Worm (Caenorhabditis elegans) whole organism, mixed stage, embryonic: Measurements from ENCODE around the gene R02D5.3.

Source experiments
- blmp-1 ChIP-seq: fragments of 150-350 bp; optimal IDR thresholded peaks from 2 replicates; lab custom pipeline; 2014; ENCODE audit warnings: missing biosample characterization, missing genetic modification characterization
- ceh-43 ChIP-seq: fragments of 200-800 bp; sonication (Bioruptor generic); optimal IDR thresholded peaks from 2 replicates; lab custom pipeline; 2018; ENCODE audit warnings: mild to moderate bottlenecking, missing genetic modification characterization, moderate library complexity, missing compliant biosample characterization
- ces-1 ChIP-seq: fragments of 150-350 bp; optimal IDR thresholded peaks from 2 replicates; lab custom pipeline; 2014; ENCODE audit warnings: missing biosample characterization, missing genetic modification reagents, missing genetic modification characterization
- elt-1 ChIP-seq: sonication (generic microtip); optimal IDR thresholded peaks from 2 replicates; lab custom pipeline; 2017; ENCODE audit warnings: missing genetic modification characterization, mild to moderate bottlenecking, missing compliant biosample characterization, antibody characterized with exemption, moderate library complexity, borderline replicate concordance; ENCODE audit not compliant: insufficient read depth
- lsy-2 ChIP-seq: fragments of 150-350 bp; optimal IDR thresholded peaks from 2 replicates; lab custom pipeline; 2014; ENCODE audit warnings: missing biosample characterization, missing genetic modification characterization
- nhr-12 ChIP-seq: fragments of 150-350 bp; optimal IDR thresholded peaks from 2 replicates; lab custom pipeline; 2014; ENCODE audit warnings: missing biosample characterization, missing genetic modification characterization
- nhr-237 ChIP-seq: fragments of 150-350 bp; optimal IDR thresholded peaks from 2 replicates; lab custom pipeline; 2014; ENCODE audit warnings: missing biosample characterization, missing genetic modification characterization
- nhr-76 ChIP-seq: sonication (generic microtip); optimal IDR thresholded peaks from 2 replicates; lab custom pipeline; 2017; ENCODE audit warnings: missing biosample characterization, missing genetic modification characterization
- pha-4 ChIP-seq: fragments of 150-350 bp; optimal IDR thresholded peaks from 2 replicates; lab custom pipeline; 2018; ENCODE audit warnings: missing biosample characterization, missing genetic modification reagents, missing genetic modification characterization
- snpc-4 ChIP-seq: fragments of 150-350 bp; optimal IDR thresholded peaks from 2 replicates; lab custom pipeline; 2014; ENCODE audit warnings: missing biosample characterization, missing genetic modification characterization
- unc-39 ChIP-seq: fragments of 150-350 bp; optimal IDR thresholded peaks from 2 replicates; lab custom pipeline; 2014; ENCODE audit warnings: missing biosample characterization, missing genetic modification characterization
- zip-8 ChIP-seq: fragments of 150-350 bp; optimal IDR thresholded peaks from 2 replicates; lab custom pipeline; 2014; ENCODE audit warnings: missing biosample characterization, missing genetic modification characterization

- no peak for TF ChIP-seq ceh-43 (GFP tag; lab: Kevin White, UChicago)
- TF ChIP-seq nhr-12 (tag; lab: Kevin White, UChicago), result no peak
- TF ChIP-seq snpc-4 (tag; lab: Kevin White, UChicago), result no peak
- TF ChIP-seq nhr-76 (tag; lab: Kevin White, UChicago), result no peak
- TF ChIP-seq unc-39 (tag; lab: Kevin White, UChicago), result no peak
- TF ChIP-seq blmp-1 (tag; lab: Kevin White, UChicago), result no peak
- TF ChIP-seq nhr-237, result no peak
- no peak for TF ChIP-seq zip-8
- TF ChIP-seq ces-1 (GFP tag; lab: Kevin White, UChicago), result no peak
- no peak for TF ChIP-seq lsy-2 (tag; lab: Kevin White, UChicago)
- no peak for TF ChIP-seq pha-4 (tag; lab: Kevin White, UChicago)
- no peak for TF ChIP-seq elt-1 (tag; lab: Kevin White, UChicago)
Observed at ce11 chrV:14449397-14449796, 33.6 kb upstream of the R02D5.3 start, which contains the start of gene F23B12.7.
